Worm (Caenorhabditis elegans) whole organism, mixed stage, embryonic: ENCODE measurements around the gene T11B7.5.

Experiments
- M03D4.4 ChIP-seq: sonication (generic microtip); optimal IDR thresholded peaks from 2 replicates; lab custom pipeline; 2017; ENCODE audit warnings: mild to moderate bottlenecking, missing genetic modification characterization, missing compliant biosample characterization
- bed-3 ChIP-seq: fragments of 200-800 bp; sonication (Bioruptor generic); optimal IDR thresholded peaks from 3 replicates; lab custom pipeline; 2018; ENCODE audit warnings: mild to moderate bottlenecking, missing genetic modification characterization, moderate library complexity, missing compliant biosample characterization
- blmp-1 ChIP-seq: fragments of 150-350 bp; optimal IDR thresholded peaks from 2 replicates; lab custom pipeline; 2014; ENCODE audit warnings: missing biosample characterization, missing genetic modification characterization
- ceh-39 ChIP-seq: fragments of 150-350 bp; optimal IDR thresholded peaks from 2 replicates; lab custom pipeline; 2014; ENCODE audit warnings: missing biosample characterization, missing genetic modification characterization
- ceh-43 ChIP-seq: fragments of 200-800 bp; sonication (Bioruptor generic); optimal IDR thresholded peaks from 2 replicates; lab custom pipeline; 2018; ENCODE audit warnings: mild to moderate bottlenecking, missing genetic modification characterization, moderate library complexity, missing compliant biosample characterization
- ceh-83 ChIP-seq: fragments of 200-800 bp; sonication (Bioruptor generic); optimal IDR thresholded peaks from 2 replicates; lab custom pipeline; 2018; ENCODE audit warnings: mild to moderate bottlenecking, missing genetic modification characterization, missing compliant biosample characterization
- ces-1 ChIP-seq: fragments of 150-350 bp; optimal IDR thresholded peaks from 2 replicates; lab custom pipeline; 2014; ENCODE audit warnings: missing biosample characterization, missing genetic modification reagents, missing genetic modification characterization
- cnd-1 ChIP-seq: fragments of 200-800 bp; sonication (Bioruptor generic); optimal IDR thresholded peaks from 2 replicates; lab custom pipeline; 2018; ENCODE audit warnings: mild to moderate bottlenecking, missing genetic modification characterization, missing compliant biosample characterization
- drap-1 ChIP-seq: fragments of 200-800 bp; sonication (Bioruptor generic); optimal IDR thresholded peaks from 3 replicates; lab custom pipeline; 2018; ENCODE audit warnings: mild to moderate bottlenecking, missing genetic modification characterization, missing compliant biosample characterization
- elt-1 ChIP-seq: sonication (generic microtip); optimal IDR thresholded peaks from 2 replicates; lab custom pipeline; 2017; ENCODE audit warnings: missing genetic modification characterization, mild to moderate bottlenecking, missing compliant biosample characterization, antibody characterized with exemption, moderate library complexity, borderline replicate concordance; ENCODE audit not compliant: insufficient read depth
- elt-3 ChIP-seq: fragments of 150-350 bp; optimal IDR thresholded peaks from 2 replicates; lab custom pipeline; 2014; ENCODE audit warnings: missing biosample characterization, missing genetic modification characterization
- flh-1 ChIP-seq: fragments of 200-800 bp; sonication (Bioruptor generic); optimal IDR thresholded peaks from 2 replicates; lab custom pipeline; 2018; ENCODE audit warnings: mild to moderate bottlenecking, missing genetic modification characterization, moderate library complexity, missing compliant biosample characterization
- ham-2 ChIP-seq: fragments of 200-800 bp; sonication (Bioruptor generic); optimal IDR thresholded peaks from 2 replicates; lab custom pipeline; 2018; ENCODE audit warnings: mild to moderate bottlenecking, missing genetic modification characterization, missing compliant biosample characterization
- hlh-1 ChIP-seq: fragments of 150-350 bp; optimal IDR thresholded peaks from 2 replicates; lab custom pipeline; 2014; ENCODE audit warnings: missing biosample characterization, missing genetic modification reagents, missing genetic modification characterization
- lin-13 ChIP-seq: fragments of 150-350 bp; optimal IDR thresholded peaks from 2 replicates; lab custom pipeline; 2014; ENCODE audit warnings: missing biosample characterization, missing genetic modification characterization
- lin-32 ChIP-seq: fragments of 200-800 bp; sonication (Bioruptor generic); optimal IDR thresholded peaks from 2 replicates; lab custom pipeline; 2018; ENCODE audit warnings: mild to moderate bottlenecking, missing genetic modification characterization, missing compliant biosample characterization
- lsy-2 ChIP-seq: fragments of 150-350 bp; optimal IDR thresholded peaks from 2 replicates; lab custom pipeline; 2014; ENCODE audit warnings: missing biosample characterization, missing genetic modification characterization
- mab-5 ChIP-seq: fragments of 150-350 bp; optimal IDR thresholded peaks from 2 replicates; lab custom pipeline; 2014; ENCODE audit warnings: missing biosample characterization, missing genetic modification characterization
- mep-1 ChIP-seq: fragments of 150-350 bp; optimal IDR thresholded peaks from 2 replicates; lab custom pipeline; 2017; ENCODE audit warnings: missing biosample characterization, missing genetic modification reagents, missing genetic modification characterization, inconsistent platforms
- mls-2 ChIP-seq: sonication (generic microtip); optimal IDR thresholded peaks from 2 replicates; lab custom pipeline; 2016; ENCODE audit warnings: mild to moderate bottlenecking, missing genetic modification characterization, moderate library complexity, missing compliant biosample characterization
- nhr-12 ChIP-seq: fragments of 150-350 bp; optimal IDR thresholded peaks from 2 replicates; lab custom pipeline; 2014; ENCODE audit warnings: missing biosample characterization, missing genetic modification characterization
- nhr-2 ChIP-seq: fragments of 150-350 bp; optimal IDR thresholded peaks from 2 replicates; lab custom pipeline; 2014; ENCODE audit warnings: missing biosample characterization, missing genetic modification characterization
- nhr-237 ChIP-seq: fragments of 150-350 bp; optimal IDR thresholded peaks from 2 replicates; lab custom pipeline; 2014; ENCODE audit warnings: missing biosample characterization, missing genetic modification characterization
- nhr-28 ChIP-seq: fragments of 150-350 bp; optimal IDR thresholded peaks from 2 replicates; lab custom pipeline; 2014; ENCODE audit warnings: missing biosample characterization, missing genetic modification characterization
- nhr-76 ChIP-seq: sonication (generic microtip); optimal IDR thresholded peaks from 2 replicates; lab custom pipeline; 2017; ENCODE audit warnings: missing biosample characterization, missing genetic modification characterization
- pha-4 ChIP-seq: fragments of 150-350 bp; optimal IDR thresholded peaks from 2 replicates; lab custom pipeline; 2018; ENCODE audit warnings: missing biosample characterization, missing genetic modification reagents, missing genetic modification characterization
- sem-2 ChIP-seq: fragments of 200-800 bp; sonication (Bioruptor generic); optimal IDR thresholded peaks from 2 replicates; lab custom pipeline; 2018; ENCODE audit warnings: mild to moderate bottlenecking, missing genetic modification characterization, missing compliant biosample characterization
- snpc-4 ChIP-seq: fragments of 150-350 bp; optimal IDR thresholded peaks from 2 replicates; lab custom pipeline; 2014; ENCODE audit warnings: missing biosample characterization, missing genetic modification characterization
- sptf-1 ChIP-seq: sonication (generic microtip); optimal IDR thresholded peaks from 2 replicates; lab custom pipeline; 2017; ENCODE audit warnings: mild to moderate bottlenecking, missing genetic modification characterization, moderate library complexity, missing compliant biosample characterization
- unc-120 ChIP-seq: sonication (generic microtip); optimal IDR thresholded peaks from 2 replicates; lab custom pipeline; 2017; ENCODE audit warnings: missing genetic modification characterization, missing compliant biosample characterization; ENCODE audit not compliant: poor library complexity, severe bottlenecking
- unc-39 ChIP-seq: fragments of 150-350 bp; optimal IDR thresholded peaks from 2 replicates; lab custom pipeline; 2014; ENCODE audit warnings: missing biosample characterization, missing genetic modification characterization
- unc-62 ChIP-seq: fragments of 150-350 bp; optimal IDR thresholded peaks from 2 replicates; lab custom pipeline; 2014; ENCODE audit warnings: missing biosample characterization, missing genetic modification reagents, missing genetic modification characterization
- zip-8 ChIP-seq: fragments of 150-350 bp; optimal IDR thresholded peaks from 2 replicates; lab custom pipeline; 2014; ENCODE audit warnings: missing biosample characterization, missing genetic modification characterization
- ztf-11 ChIP-seq: fragments of 150-350 bp; optimal IDR thresholded peaks from 2 replicates; lab custom pipeline; 2014; ENCODE audit warnings: missing biosample characterization, missing genetic modification characterization

T11B7.5 gene

ce11 chrIV:8820041-8820440, 35.8 kb downstream of the T11B7.5 start, which contains the start of gene T28C6.3:
Gene T28C6.3 (plus strand): TSS chrIV:8820341.
- no peak for TF ChIP-seq pha-4 (tag; lab: Kevin White, UChicago)
- no peak for TF ChIP-seq lsy-2 (tag; lab: Kevin White, UChicago)
- no peak for TF ChIP-seq bed-3
- TF ChIP-seq unc-62 (GFP tag; lab: Kevin White, UChicago) = no peak
- TF ChIP-seq mep-1 (tag; lab: Kevin White, UChicago) = no peak
- TF ChIP-seq elt-3 = no peak
- TF ChIP-seq, all 35 proteins: peak for 0

ce11 chrIV:8819471-8819870, 36.4 kb downstream of the T11B7.5 start:
- TF ChIP-seq hlh-1 (tag; lab: Kevin White, UChicago) = peak; percentile 10
- no peak for TF ChIP-seq zip-8
- TF ChIP-seq nhr-2 (tag; lab: Kevin White, UChicago) = peak; percentile 94
- TF ChIP-seq ceh-39 (tag; lab: Kevin White, UChicago) = peak; percentile 44
- TF ChIP-seq, all 35 proteins: peak for 3

- TF ChIP-seq lin-13 (tag; lab: Kevin White, UChicago) (no peak), bed-3 (no peak), nhr-12 (no peak), blmp-1 (tag; lab: Kevin White, UChicago) (no peak), M03D4.4 (no peak), elt-1 (tag; lab: Kevin White, UChicago) (no peak), ztf-11 (tag; lab: Kevin White, UChicago) (no peak), unc-39 (tag; lab: Kevin White, UChicago) (no peak), drap-1 (GFP tag; lab: Kevin White, UChicago) (no peak), mls-2 (tag; lab: Kevin White, UChicago) (no peak), snpc-4 (tag; lab: Kevin White, UChicago) (no peak), cnd-1 (tag; lab: Kevin White, UChicago) (no peak), unc-120 (tag; lab: Kevin White, UChicago) (no peak), ceh-43 (GFP tag; lab: Kevin White, UChicago) (no peak), nhr-2 (tag; lab: Kevin White, UChicago) (no peak), nhr-28 (tag; lab: Kevin White, UChicago) (no peak), elt-3 (no peak), ceh-39 (tag; lab: Kevin White, UChicago) (no peak), mep-1 (tag; lab: Kevin White, UChicago) (no peak), zip-8 (no peak)
Observed at ce11 chrIV:8817639-8818038, 38.2 kb downstream of the T11B7.5 start, which contains the start of gene T28C6.10. Gene T28C6.10 (plus strand): TSS chrIV:8817939.

- no peak for TF ChIP-seq lin-32 (GFP tag; lab: Kevin White, UChicago)
Observed at ce11 chrIV:8816617-8817016, 39.2 kb downstream of the T11B7.5 start.

- TF ChIP-seq mab-5 (no peak), cnd-1 (tag; lab: Kevin White, UChicago) (no peak), nhr-237 (tag; lab: Kevin White, UChicago) (no peak), unc-120 (tag; lab: Kevin White, UChicago) (no peak), ceh-39 (tag; lab: Kevin White, UChicago) (no peak), nhr-76 (tag; lab: Kevin White, UChicago) (no peak), drap-1 (GFP tag; lab: Kevin White, UChicago) (no peak), ceh-83 (GFP tag; lab: Kevin White, UChicago) (no peak), elt-1 (tag; lab: Kevin White, UChicago) (no peak), ham-2 (GFP tag; lab: Kevin White, UChicago) (no peak), mls-2 (tag; lab: Kevin White, UChicago) (no peak), sptf-1 (no peak), elt-3 (no peak), M03D4.4 (no peak)
Observed at ce11 chrIV:8816029-8816428, 39.8 kb downstream of the T11B7.5 start, which contains the start of gene grsp-2. Gene grsp-2 (plus strand): TSS chrIV:8816329.

- TF ChIP-seq unc-120 (tag; lab: Kevin White, UChicago) = no peak
- no peak for TF ChIP-seq cnd-1 (tag; lab: Kevin White, UChicago)
- no peak for TF ChIP-seq drap-1 (GFP tag; lab: Kevin White, UChicago)
- TF ChIP-seq sem-2 (GFP tag; lab: Kevin White, UChicago) = no peak
- TF ChIP-seq nhr-237 (tag; lab: Kevin White, UChicago) = no peak
- TF ChIP-seq nhr-2 (tag; lab: Kevin White, UChicago) = no peak
- no peak for TF ChIP-seq lin-13 (tag; lab: Kevin White, UChicago)
- TF ChIP-seq flh-1 (GFP tag; lab: Kevin White, UChicago) = no peak
- no peak for TF ChIP-seq ces-1 (GFP tag; lab: Kevin White, UChicago)
- TF ChIP-seq pha-4 (tag; lab: Kevin White, UChicago) = no peak
- no peak for TF ChIP-seq lsy-2 (tag; lab: Kevin White, UChicago)
- TF ChIP-seq bed-3 = no peak
- no peak for TF ChIP-seq M03D4.4
- no peak for TF ChIP-seq ceh-83 (GFP tag; lab: Kevin White, UChicago)
Observed at ce11 chrIV:8815162-8815561, 40.7 kb downstream of the T11B7.5 start.
